Worm (Caenorhabditis elegans): ENCODE results near the gene kin-29.

kin-29 gene

ce11 chrX:2795054-2795453 is 57.2 kb downstream of the kin-29 start:
- peak; percentile 24 for TF ChIP-seq hlh-30 (tag; optimal IDR thresholded peaks at IDR 0.05; ENCODE audit: insufficient read depth)
- no peak for TF ChIP-seq unc-130 (GFP tag; optimal IDR thresholded peaks at IDR 0.05)

DNA sequence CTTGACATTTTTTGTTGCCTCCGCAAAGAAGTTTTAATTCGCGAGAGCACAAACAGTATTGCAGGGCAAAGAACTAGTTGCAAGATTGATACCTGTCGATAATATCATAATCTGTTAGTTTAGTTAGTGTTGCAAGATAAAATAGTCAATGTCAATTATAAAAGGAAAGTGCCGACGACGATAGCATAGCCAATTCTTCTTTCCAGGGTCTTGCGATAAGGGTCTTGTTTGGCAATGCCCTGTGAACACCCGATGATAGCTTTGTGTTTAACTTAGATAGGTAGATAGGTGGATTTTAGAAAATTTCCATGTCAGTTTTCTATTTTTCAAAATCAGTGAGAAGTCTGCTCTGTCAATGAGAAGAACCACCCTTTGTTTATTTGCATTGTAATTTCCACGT is 57.9 kb downstream of the kin-29 start:
- TF ChIP-seq aha-1 (tag) (no peak), dve-1 (tag; optimal IDR thresholded peaks at IDR 0.05; ENCODE audit: insufficient read depth) (peak; percentile 2), F37D6.2 (tag; optimal IDR thresholded peaks at IDR 0.05) (no peak)

All from whole organism, L4 larva.